Worm (Caenorhabditis elegans): ENCODE data around the gene F21C10.5.

- TF ChIP-seq ceh-39 (tag; optimal IDR thresholded peaks at IDR 0.05) (no peak), unc-39 (tag; optimal IDR thresholded peaks at IDR 0.05) (no peak), mls-2 (tag; optimal IDR thresholded peaks at IDR 0.05) (peak; percentile 32), ceh-43 (GFP tag; optimal IDR thresholded peaks at IDR 0.05) (peak; percentile 56), unc-62 (GFP tag; optimal IDR thresholded peaks at IDR 0.05) (peak; percentile 38), elt-1 (tag; optimal IDR thresholded peaks at IDR 0.05; ENCODE audit: borderline replicate concordance, insufficient read depth) (no peak), mab-5 (tag; optimal IDR thresholded peaks at IDR 0.05) (no peak), tbx-8 (GFP tag; optimal IDR thresholded peaks at IDR 0.05) (no peak), nhr-237 (tag; optimal IDR thresholded peaks at IDR 0.05) (peak; percentile 86), mep-1 (tag; optimal IDR thresholded peaks at IDR 0.05) (peak; percentile 93), ces-1 (GFP tag; optimal IDR thresholded peaks at IDR 0.05) (no peak), snpc-4 (tag; optimal IDR thresholded peaks at IDR 0.05) (no peak), nhr-76 (tag; optimal IDR thresholded peaks at IDR 0.05) (no peak), nhr-12 (tag; optimal IDR thresholded peaks at IDR 0.05) (no peak)
Measured at ce11 chrV:9175218-9175837, 49.9 kb downstream of the F21C10.5 start, which contains the start of gene spas-1.
